Fruit fly (Drosophila melanogaster) whole organism, embryonic: Measurements from ENCODE around the gene Dpm2.
A peak's percentile ranks its signal among the peaks of the same experiment; 100 is the strongest.

Experiments
- ATbp ChIP-seq: fragments of 200-800 bp; sonication (Bioruptor generic); optimal IDR thresholded peaks from 2 replicates; lab custom pipeline; 2017; ENCODE audit warnings: missing biosample characterization, mild to moderate bottlenecking, missing genetic modification characterization, missing genetic modification reagents
- B-H1 ChIP-seq: fragments of 200-800 bp; sonication (Bioruptor generic); IDR thresholded peaks from 3 replicates; pipeline ENCODE4 v1.3.6; 2022; ENCODE audit warnings: missing biosample characterization, missing genetic modification characterization
- CG1024 ChIP-seq: fragments of 200-800 bp; sonication (Bioruptor generic); IDR thresholded peaks from 2 replicates; pipeline ENCODE4 v1.3.6; 2022; ENCODE audit warnings: missing biosample characterization, missing genetic modification characterization
- CG10366 ChIP-seq: fragments of 200-800 bp; sonication (Bioruptor generic); IDR thresholded peaks from 2 replicates; pipeline ENCODE4 v1.3.6; 2022; ENCODE audit warnings: missing biosample characterization, missing genetic modification characterization
- CG10543 ChIP-seq: fragments of 200-800 bp; sonication (Bioruptor generic); optimal IDR thresholded peaks from 3 replicates; lab custom pipeline; 2017; ENCODE audit warnings: missing biosample characterization, mild to moderate bottlenecking, missing genetic modification characterization, moderate library complexity
- CG10565 ChIP-seq: fragments of 200-800 bp; sonication (Bioruptor generic); optimal IDR thresholded peaks from 3 replicates; lab custom pipeline; 2016; ENCODE audit warnings: missing biosample characterization, mild to moderate bottlenecking, missing genetic modification characterization
- CG15696 ChIP-seq: fragments of 200-800 bp; sonication (Bioruptor generic); optimal IDR thresholded peaks from 2 replicates; lab custom pipeline; 2019; ENCODE audit warnings: missing biosample characterization, mild to moderate bottlenecking, missing genetic modification characterization, moderate library complexity
- CG17186 ChIP-seq: fragments of 200-800 bp; sonication (Bioruptor generic); optimal IDR thresholded peaks from 3 replicates; lab custom pipeline; 2017; ENCODE audit warnings: missing biosample characterization, missing genetic modification reagents, missing genetic modification characterization
- CG30020 ChIP-seq: fragments of 200-800 bp; optimal IDR thresholded peaks from 2 replicates; lab custom pipeline; 2019; ENCODE audit warnings: missing biosample characterization, mild to moderate bottlenecking, missing genetic modification characterization, moderate library complexity
- CG30431 ChIP-seq: fragments of 200-800 bp; sonication (Bioruptor generic); optimal IDR thresholded peaks from 2 replicates; lab custom pipeline; 2017; ENCODE audit warnings: missing biosample characterization, missing genetic modification characterization
- CG32532 ChIP-seq: fragments of 200-800 bp; sonication (Bioruptor generic); IDR thresholded peaks from 2 replicates; pipeline ENCODE4 v1.3.6; 2022; ENCODE audit warnings: missing biosample characterization, missing genetic modification characterization
- CG33213 ChIP-seq: fragments of 200-800 bp; sonication (Bioruptor generic); optimal IDR thresholded peaks from 3 replicates; lab custom pipeline; 2016; ENCODE audit warnings: missing biosample characterization, missing genetic modification characterization
- CG33557 ChIP-seq: fragments of 200-800 bp; sonication (Bioruptor generic); optimal IDR thresholded peaks from 2 replicates; lab custom pipeline; 2019; ENCODE audit warnings: missing biosample characterization, mild to moderate bottlenecking, missing genetic modification characterization, moderate library complexity
- CG3847 ChIP-seq: fragments of 200-800 bp; sonication (Bioruptor generic); IDR thresholded peaks from 2 replicates; pipeline ENCODE4 v1.3.6; 2022; ENCODE audit warnings: missing biosample characterization, missing genetic modification characterization
- CG4424 ChIP-seq: fragments of 200-800 bp; sonication (Bioruptor generic); optimal IDR thresholded peaks from 3 replicates; lab custom pipeline; 2016; ENCODE audit warnings: missing biosample characterization, missing genetic modification characterization
- CG4730 ChIP-seq: fragments of 200-800 bp; sonication (Bioruptor generic); IDR thresholded peaks from 2 replicates; pipeline ENCODE4 v1.3.6; 2022; ENCODE audit warnings: missing biosample characterization, missing genetic modification characterization
- CG6654 ChIP-seq: fragments of 200-800 bp; sonication (Bioruptor generic); optimal IDR thresholded peaks from 2 replicates; lab custom pipeline; 2017; ENCODE audit warnings: missing biosample characterization, mild to moderate bottlenecking, missing genetic modification characterization
- CG7372 ChIP-seq: fragments of 200-800 bp; sonication (Bioruptor generic); IDR thresholded peaks from 2 replicates; pipeline ENCODE4 v1.3.6; 2022; ENCODE audit warnings: missing biosample characterization, missing genetic modification characterization
- D19B ChIP-seq: fragments of 200-800 bp; sonication (Bioruptor generic); optimal IDR thresholded peaks from 2 replicates; lab custom pipeline; 2017; ENCODE audit warnings: missing biosample characterization, mild to moderate bottlenecking, missing genetic modification characterization
- Dbx ChIP-seq: fragments of 200-800 bp; sonication (Bioruptor generic); IDR thresholded peaks from 3 replicates; pipeline ENCODE4 v1.3.6; 2022; ENCODE audit warnings: missing biosample characterization, missing genetic modification characterization
- Dfd ChIP-seq, 2 experiments: fragments of >200 bp; optimal IDR thresholded peaks; 2 replicates each; lab custom pipeline; 2017; ENCODE audit warnings: missing biosample characterization in 2 of 2, missing genetic modification characterization in 2 of 2
- Doc3 ChIP-seq: fragments of 200-800 bp; sonication (Bioruptor generic); IDR thresholded peaks from 3 replicates; pipeline ENCODE4 v1.3.6; 2022; ENCODE audit warnings: missing biosample characterization, missing genetic modification characterization; ENCODE audit not compliant: partially characterized antibody
- Eip74EF ChIP-seq, 2 experiments: fragments of 200-800 bp in 1 of 2; fragments of >200 bp in 1 of 2; sonication (Bioruptor generic) in 1 of 2; optimal IDR thresholded peaks; 2 replicates each; lab custom pipeline; 2017 to 2019; ENCODE audit warnings: missing biosample characterization in 2 of 2, missing genetic modification characterization in 2 of 2, mild to moderate bottlenecking in 1 of 2, moderate library complexity in 1 of 2
- Ets65A ChIP-seq: fragments of 200-800 bp; sonication (Bioruptor generic); peaks from one replicate; lab custom pipeline; 2016; ENCODE audit warnings: missing biosample characterization, missing genetic modification characterization
- Fer3 ChIP-seq: fragments of 200-800 bp; sonication (Bioruptor generic); optimal IDR thresholded peaks from 2 replicates; lab custom pipeline; 2018; ENCODE audit warnings: missing biosample characterization, mild to moderate bottlenecking, missing genetic modification characterization, moderate library complexity
- HLH3B ChIP-seq: fragments of 200-800 bp; sonication (Bioruptor generic); IDR thresholded peaks from 2 replicates; pipeline ENCODE4 v1.3.6; 2022; ENCODE audit warnings: missing biosample characterization, missing genetic modification characterization
- Hr78 ChIP-seq, 2 experiments: fragments of 200-800 bp in 1 of 2; fragments of >200 bp in 1 of 2; sonication (Bioruptor generic) in 1 of 2; optimal IDR thresholded peaks; 2 replicates each; lab custom pipeline; 2017 to 2019; ENCODE audit warnings: missing biosample characterization in 2 of 2, missing genetic modification characterization in 2 of 2, mild to moderate bottlenecking in 1 of 2, moderate library complexity in 1 of 2
- Lpt ChIP-seq: fragments of >200 bp; optimal IDR thresholded peaks from 2 replicates; lab custom pipeline; 2018; ENCODE audit warnings: missing biosample characterization, missing genetic modification characterization
- Oli ChIP-seq: fragments of 200-800 bp; sonication (Bioruptor generic); optimal IDR thresholded peaks from 2 replicates; lab custom pipeline; 2018; ENCODE audit warnings: missing biosample characterization, mild to moderate bottlenecking, missing genetic modification characterization, moderate library complexity
- Pdp1 ChIP-seq, 2 experiments: fragments of 200-800 bp; sonication (Bioruptor generic); optimal IDR thresholded peaks; 3 replicates each; lab custom pipeline; 2016; ENCODE audit warnings: missing biosample characterization in 2 of 2, missing genetic modification characterization in 2 of 2, mild to moderate bottlenecking in 1 of 2, moderate library complexity in 1 of 2
- Ptx1 ChIP-seq: fragments of 200-800 bp; sonication (Bioruptor generic); IDR thresholded peaks from 2 replicates; pipeline ENCODE4 v1.3.6; 2022; ENCODE audit warnings: missing biosample characterization, missing genetic modification characterization
- Sin3A ChIP-seq: fragments of >200 bp; optimal IDR thresholded peaks from 2 replicates; lab custom pipeline; 2018
- Sox102F ChIP-seq: fragments of 200-800 bp; sonication (Bioruptor generic); optimal IDR thresholded peaks from 2 replicates; lab custom pipeline; 2018; ENCODE audit warnings: missing biosample characterization, mild to moderate bottlenecking, missing genetic modification characterization, moderate library complexity
- amos ChIP-seq: fragments of 200-800 bp; sonication (Bioruptor generic); IDR thresholded peaks from 2 replicates; pipeline ENCODE4 v1.3.6; 2022; ENCODE audit warnings: missing biosample characterization, missing genetic modification characterization; ENCODE audit not compliant: partially characterized antibody
- ara ChIP-seq: fragments of 200-800 bp; sonication (Bioruptor generic); IDR thresholded peaks from 2 replicates; pipeline ENCODE4 v1.3.6; 2022; ENCODE audit warnings: missing biosample characterization, missing genetic modification characterization
- chinmo ChIP-seq: fragments of 200-800 bp; sonication (Bioruptor generic); IDR thresholded peaks from 4 replicates; pipeline ENCODE4 v1.3.6; 2022; ENCODE audit warnings: missing biosample characterization, missing genetic modification characterization; ENCODE audit not compliant: partially characterized antibody
- danr ChIP-seq: fragments of 200-800 bp; sonication (Bioruptor generic); IDR thresholded peaks from 2 replicates; pipeline ENCODE4 v1.3.6; 2022; ENCODE audit warnings: missing biosample characterization, missing genetic modification characterization
- ems ChIP-seq: fragments of 200-800 bp; sonication (Bioruptor generic); optimal IDR thresholded peaks from 3 replicates; lab custom pipeline; 2016; ENCODE audit warnings: missing biosample characterization, missing genetic modification characterization
- gro ChIP-seq: fragments of 200-800 bp; sonication (Bioruptor generic); optimal IDR thresholded peaks from 2 replicates; lab custom pipeline; 2016; ENCODE audit warnings: missing biosample characterization, missing genetic modification characterization
- gsb ChIP-seq: fragments of 200-800 bp; sonication (Bioruptor generic); IDR thresholded peaks from 2 replicates; pipeline ENCODE4 v1.3.6; 2022; ENCODE audit warnings: missing biosample characterization, missing genetic modification characterization
- kah ChIP-seq: fragments of 200-800 bp; sonication (Bioruptor generic); optimal IDR thresholded peaks from 2 replicates; lab custom pipeline; 2018; ENCODE audit warnings: missing biosample characterization, mild to moderate bottlenecking, missing genetic modification characterization
- lbe ChIP-seq: fragments of 200-800 bp; sonication (Bioruptor generic); optimal IDR thresholded peaks from 2 replicates; lab custom pipeline; 2016; ENCODE audit warnings: missing biosample characterization, mild to moderate bottlenecking, missing genetic modification characterization
- mam ChIP-seq: fragments of 200-800 bp; sonication (Bioruptor generic); optimal IDR thresholded peaks from 3 replicates; lab custom pipeline; 2016; ENCODE audit warnings: missing biosample characterization, missing genetic modification characterization
- org-1 ChIP-seq: fragments of 200-800 bp; sonication (Bioruptor generic); optimal IDR thresholded peaks from 2 replicates; lab custom pipeline; 2017; ENCODE audit warnings: missing biosample characterization, missing genetic modification characterization
- otp ChIP-seq: fragments of 200-800 bp; sonication (Bioruptor generic); IDR thresholded peaks from 3 replicates; pipeline ENCODE4, ENCODE4 v1.3.6; 2022; ENCODE audit warnings: missing biosample characterization, missing genetic modification characterization
- sens-2 ChIP-seq: fragments of 200-800 bp; sonication (Bioruptor generic); IDR thresholded peaks from 2 replicates; pipeline ENCODE4 v1.3.6; 2022; ENCODE audit warnings: missing biosample characterization, missing genetic modification characterization
- so ChIP-seq: fragments of 200-800 bp; sonication (Bioruptor generic); IDR thresholded peaks from 3 replicates; pipeline ENCODE4 v1.3.6; 2022; ENCODE audit warnings: missing biosample characterization, missing genetic modification characterization
- sob ChIP-seq: fragments of 200-800 bp; sonication (Bioruptor generic); IDR thresholded peaks from 2 replicates; pipeline ENCODE4 v1.3.6; 2022; ENCODE audit warnings: missing biosample characterization, missing genetic modification characterization
- tna ChIP-seq: fragments of 200-800 bp; sonication (Bioruptor generic); IDR thresholded peaks from 2 replicates; pipeline ENCODE4 v1.3.6; 2022; ENCODE audit warnings: missing biosample characterization, missing genetic modification characterization; ENCODE audit not compliant: partially characterized antibody

Dpm2 gene

DNA sequence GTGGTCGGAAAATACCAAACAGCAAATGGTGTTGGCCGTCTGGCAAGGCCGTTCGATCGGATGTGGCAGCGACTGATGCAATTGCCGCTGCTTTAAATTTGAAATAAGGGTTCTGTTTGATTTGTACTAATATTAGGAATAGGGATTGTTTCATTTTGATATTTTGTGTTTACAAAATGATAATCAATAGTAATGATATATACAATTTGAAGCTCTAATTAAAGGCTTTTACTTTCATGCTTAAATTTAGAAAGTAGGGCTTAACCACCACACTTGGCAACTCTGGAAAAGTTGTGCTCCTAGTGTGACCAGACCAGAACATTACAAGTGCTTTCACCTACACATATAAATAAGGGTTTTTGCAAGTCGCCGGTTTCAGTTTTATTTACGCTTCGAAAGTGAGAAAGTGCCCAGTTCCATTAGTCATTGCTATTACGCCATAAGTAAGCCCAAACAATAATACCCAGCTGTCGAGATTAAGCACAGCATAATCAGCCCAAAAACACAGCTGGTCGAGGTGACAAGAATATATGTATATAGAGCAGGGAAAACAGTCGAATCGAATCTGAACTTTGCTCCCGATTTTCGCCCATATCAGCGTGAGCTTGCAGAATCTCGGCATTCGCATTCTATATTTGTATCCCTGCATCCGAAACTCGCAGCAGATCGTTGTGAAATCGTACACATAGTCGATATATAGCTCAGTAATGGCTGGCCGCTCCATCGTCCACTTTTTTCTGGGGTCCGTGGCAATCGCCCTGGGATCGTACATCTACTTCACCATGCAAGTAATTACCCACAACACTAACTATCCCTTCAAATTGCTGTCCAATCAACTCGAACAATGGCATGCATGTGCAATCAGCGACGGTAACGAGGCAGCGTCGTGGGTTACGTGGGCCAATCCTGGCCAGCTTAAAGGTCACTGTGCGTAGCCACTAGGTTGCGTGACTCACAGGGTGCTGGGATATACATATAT, 6.9 kb downstream of the Dpm2 start, which contains the start of gene Gtpx (continued):
- TF ChIP-seq chinmo: no peak
- TF ChIP-seq CG32532 (GFP tag; lab: Robert Waterston, UW): no peak
- peak; percentile 84 for TF ChIP-seq CG3847
- peak; percentile 34 for TF ChIP-seq ems (GFP tag; lab: Kevin White, UChicago)
- peak; percentile 42 for TF ChIP-seq CG33213 (GFP tag; lab: Kevin White, UChicago)
- no peak for TF ChIP-seq otp (GFP tag; lab: Robert Waterston, UW)
- TF ChIP-seq org-1: no peak
- TF ChIP-seq sob (GFP tag; lab: Robert Waterston, UW): no peak
- TF ChIP-seq Lpt (GFP tag; lab: Kevin White, UChicago): no peak
- TF ChIP-seq lbe (GFP tag; lab: Kevin White, UChicago): peak; percentile 35
- TF ChIP-seq Sin3A (lab: Kevin White, UChicago): peak; percentile 96
- no peak for TF ChIP-seq kah (GFP tag; lab: Kevin White, UChicago)
- peak; percentile 2 for TF ChIP-seq Fer3
- no peak for TF ChIP-seq Doc3 (GFP tag; lab: Robert Waterston, UW)
- TF ChIP-seq CG7372: no peak
- no peak for TF ChIP-seq CG33557 (GFP tag; lab: Kevin White, UChicago)
- no peak for TF ChIP-seq sens-2 (GFP tag; lab: Robert Waterston, UW)
- TF ChIP-seq ara (GFP tag; lab: Robert Waterston, UW): no peak
- TF ChIP-seq CG10366: no peak; the same call in 1 of the 2 replicates
- no peak for TF ChIP-seq CG10565 (GFP tag; lab: Kevin White, UChicago)
- no peak for TF ChIP-seq CG15696 (tag; lab: Kevin White, UChicago)
- peak; percentile 11 for TF ChIP-seq Ets65A (GFP tag; lab: Kevin White, UChicago)
- no peak for TF ChIP-seq CG17186 (GFP tag; lab: Kevin White, UChicago)
- TF ChIP-seq gsb (GFP tag; lab: Robert Waterston, UW): no peak
- peak; percentile 63 for TF ChIP-seq mam (GFP tag; lab: Kevin White, UChicago)
- peak in 1 of 2 experiments; percentile 57 for TF ChIP-seq Hr78 (GFP tag; optimal IDR thresholded peaks at IDR 0.05; lab: Kevin White, UChicago)
- no peak for TF ChIP-seq Oli (tag; lab: Kevin White, UChicago)
- TF ChIP-seq ATbp (GFP tag; lab: Kevin White, UChicago): no peak
- peak; percentile 17; the same call in 1 of the 2 replicates for TF ChIP-seq CG1024 (GFP tag; lab: Robert Waterston, UW)
- TF ChIP-seq CG10543 (GFP tag; lab: Kevin White, UChicago): peak; percentile 46
- no peak for TF ChIP-seq B-H1 (GFP tag; lab: Robert Waterston, UW)
- TF ChIP-seq amos (GFP tag; lab: Robert Waterston, UW): peak; percentile 46
- no peak for TF ChIP-seq CG6654
- no peak for TF ChIP-seq Eip74EF (GFP tag; optimal IDR thresholded peaks at IDR 0.05; lab: Kevin White, UChicago)
- no peak for TF ChIP-seq CG30431 (GFP tag; lab: Kevin White, UChicago)
- TF ChIP-seq CG30020 (tag; lab: Kevin White, UChicago): peak; percentile 35
- no peak for TF ChIP-seq so (GFP tag; lab: Robert Waterston, UW)
- TF ChIP-seq danr (GFP tag; lab: Robert Waterston, UW): no peak
- no peak for TF ChIP-seq Dbx (GFP tag; lab: Robert Waterston, UW)
- TF ChIP-seq tna (GFP tag; lab: Robert Waterston, UW): no peak
- TF ChIP-seq Ptx1 (GFP tag; lab: Robert Waterston, UW): no peak
- no peak for TF ChIP-seq Sox102F
- TF ChIP-seq D19B (GFP tag; lab: Kevin White, UChicago): no peak
- TF ChIP-seq gro (GFP tag; lab: Kevin White, UChicago): no peak
- TF ChIP-seq Dfd (GFP tag; optimal IDR thresholded peaks at IDR 0.05; lab: Kevin White, UChicago): no peak
- TF ChIP-seq Pdp1 (GFP tag; optimal IDR thresholded peaks at IDR 0.05; lab: Kevin White, UChicago): peak; percentile 55 to 81
- TF ChIP-seq CG4424: no peak
- TF ChIP-seq HLH3B (GFP tag; lab: Robert Waterston, UW): no peak
- TF ChIP-seq CG4730 (GFP tag; lab: Robert Waterston, UW): no peak
